Fruit fly (Drosophila melanogaster) whole organism, prepupa: ENCODE results near the gene CtBP.

Experiments used
- Blimp-1 ChIP-seq: fragments of 200-800 bp; sonication (Bioruptor generic); optimal IDR thresholded peaks from 3 replicates; lab custom pipeline; 2017; ENCODE audit warnings: missing biosample characterization, missing genetic modification characterization, mild to moderate bottlenecking, moderate library complexity, missing genetic modification reagents
- CG10631 ChIP-seq: fragments of 200-800 bp; sonication (Bioruptor generic); optimal IDR thresholded peaks from 2 replicates; lab custom pipeline; 2016; ENCODE audit warnings: missing biosample characterization, missing genetic modification characterization
- CG11762 ChIP-seq: fragments of 200-800 bp; sonication (Bioruptor generic); optimal IDR thresholded peaks from 3 replicates; lab custom pipeline; 2016; ENCODE audit warnings: missing biosample characterization, missing genetic modification characterization; ENCODE audit not compliant: insufficient read depth
- CG11902 ChIP-seq: fragments of 200-800 bp; sonication (Bioruptor generic); optimal IDR thresholded peaks from 3 replicates; lab custom pipeline; 2016; ENCODE audit warnings: missing biosample characterization, missing genetic modification characterization
- CG15336 ChIP-seq: fragments of 200-800 bp; sonication (Bioruptor generic); IDR thresholded peaks from 2 replicates; pipeline ENCODE4 v1.3.6; 2022; ENCODE audit warnings: missing biosample characterization, missing genetic modification characterization
- CG3032 ChIP-seq: fragments of 200-800 bp; optimal IDR thresholded peaks from 2 replicates; lab custom pipeline; 2019; ENCODE audit warnings: missing biosample characterization, mild to moderate bottlenecking, missing genetic modification characterization, moderate library complexity
- CG31627 ChIP-seq: fragments of 200-800 bp; sonication (Bioruptor generic); optimal IDR thresholded peaks from 3 replicates; lab custom pipeline; 2016; ENCODE audit warnings: missing biosample characterization, missing genetic modification characterization
- CG34406 ChIP-seq: fragments of 200-800 bp; sonication (Bioruptor generic); optimal IDR thresholded peaks from 3 replicates; lab custom pipeline; 2016; ENCODE audit warnings: missing biosample characterization, missing genetic modification characterization
- CG4318 ChIP-seq: fragments of 200-800 bp; sonication (Bioruptor generic); optimal IDR thresholded peaks from 3 replicates; lab custom pipeline; 2017; ENCODE audit warnings: missing biosample characterization, mild to moderate bottlenecking, missing genetic modification characterization
- CG6163 ChIP-seq: fragments of 200-800 bp; sonication (Bioruptor generic); IDR thresholded peaks from 3 replicates; pipeline ENCODE4 v1.3.6; 2022; ENCODE audit warnings: missing biosample characterization, missing genetic modification characterization
- CG6276 ChIP-seq: fragments of 200-800 bp; sonication (Bioruptor generic); optimal IDR thresholded peaks from 2 replicates; lab custom pipeline; 2017; ENCODE audit warnings: missing biosample characterization, mild to moderate bottlenecking, missing genetic modification characterization
- CG6808 ChIP-seq: fragments of 200-800 bp; sonication (Bioruptor generic); optimal IDR thresholded peaks from 3 replicates; lab custom pipeline; 2017; ENCODE audit warnings: missing biosample characterization, missing genetic modification characterization, mild to moderate bottlenecking, moderate library complexity, missing genetic modification reagents
- CG8119 ChIP-seq: fragments of 200-800 bp; sonication (Bioruptor generic); IDR thresholded peaks from 3 replicates; pipeline ENCODE4 v1.3.6; 2022; ENCODE audit warnings: missing biosample characterization, missing genetic modification characterization
- CG8319 ChIP-seq: fragments of 200-800 bp; sonication (Bioruptor generic); optimal IDR thresholded peaks from 3 replicates; lab custom pipeline; 2016; ENCODE audit warnings: missing biosample characterization, missing genetic modification characterization
- CG8632 ChIP-seq: fragments of 200-800 bp; sonication (Bioruptor generic); optimal IDR thresholded peaks from 3 replicates; lab custom pipeline; 2016; ENCODE audit warnings: missing biosample characterization, missing genetic modification characterization
- CG9139 ChIP-seq: fragments of 200-800 bp; sonication (Bioruptor generic); optimal IDR thresholded peaks from 3 replicates; lab custom pipeline; 2017; ENCODE audit warnings: missing biosample characterization, mild to moderate bottlenecking, missing genetic modification characterization
- Eip78C ChIP-seq: fragments of 200-800 bp; sonication (Bioruptor generic); peaks from one replicate; lab custom pipeline; 2016; ENCODE audit warnings: missing biosample characterization, missing genetic modification characterization
- Eip93F ChIP-seq: fragments of 200-800 bp; sonication (Bioruptor generic); optimal IDR thresholded peaks from 2 replicates; lab custom pipeline; 2016; ENCODE audit warnings: missing biosample characterization, mild to moderate bottlenecking, missing genetic modification characterization
- Gug ChIP-seq: fragments of 200-800 bp; sonication (Bioruptor generic); IDR thresholded peaks from 2 replicates; pipeline ENCODE4 v1.3.6; 2022; ENCODE audit warnings: missing biosample characterization, missing genetic modification characterization
- Hr38 ChIP-seq: sonication (Bioruptor generic); optimal IDR thresholded peaks from 2 replicates; lab custom pipeline; 2016; ENCODE audit warnings: missing biosample characterization, missing genetic modification characterization
- Hr4 ChIP-seq: fragments of 200-800 bp; sonication (Bioruptor generic); optimal IDR thresholded peaks from 3 replicates; lab custom pipeline; 2016; ENCODE audit warnings: missing biosample characterization, missing genetic modification characterization
- Lpt ChIP-seq: fragments of 200-800 bp; sonication (Bioruptor generic); optimal IDR thresholded peaks from 3 replicates; lab custom pipeline; 2016; ENCODE audit warnings: missing biosample characterization, missing genetic modification characterization
- OdsH ChIP-seq: fragments of 200-800 bp; sonication (Bioruptor generic); optimal IDR thresholded peaks from 3 replicates; lab custom pipeline; 2016; ENCODE audit warnings: missing biosample characterization, missing genetic modification characterization
- Sox102F ChIP-seq: fragments of 200-800 bp; sonication (Bioruptor generic); optimal IDR thresholded peaks from 2 replicates; lab custom pipeline; 2016; ENCODE audit warnings: missing biosample characterization, mild to moderate bottlenecking, missing genetic modification characterization
- Sox14 ChIP-seq: fragments of 200-800 bp; sonication (Bioruptor generic); optimal IDR thresholded peaks from 3 replicates; lab custom pipeline; 2016; ENCODE audit warnings: missing biosample characterization, missing genetic modification characterization
- Sox15 ChIP-seq: fragments of 200-800 bp; sonication (Bioruptor generic); optimal IDR thresholded peaks from 3 replicates; lab custom pipeline; 2016; ENCODE audit warnings: missing biosample characterization, missing genetic modification characterization
- acj6 ChIP-seq: fragments of 200-800 bp; sonication (Bioruptor generic); optimal IDR thresholded peaks from 3 replicates; lab custom pipeline; 2016; ENCODE audit warnings: missing biosample characterization, missing genetic modification characterization
- cyc ChIP-seq: fragments of 200-800 bp; sonication (Bioruptor generic); optimal IDR thresholded peaks from 3 replicates; lab custom pipeline; 2016; ENCODE audit warnings: missing biosample characterization, missing genetic modification characterization
- dac ChIP-seq: fragments of 200-800 bp; sonication (Bioruptor generic); optimal IDR thresholded peaks from 2 replicates; lab custom pipeline; 2017; ENCODE audit warnings: missing biosample characterization, mild to moderate bottlenecking, missing genetic modification characterization
- dsx ChIP-seq: fragments of 200-800 bp; optimal IDR thresholded peaks from 3 replicates; lab custom pipeline; 2019; ENCODE audit warnings: missing biosample characterization, mild to moderate bottlenecking, missing genetic modification characterization, moderate library complexity; ENCODE audit not compliant: poor library complexity, severe bottlenecking
- eg ChIP-seq: fragments of 200-800 bp; sonication (Bioruptor generic); IDR thresholded peaks from 3 replicates; pipeline ENCODE4 v1.3.6; 2022; ENCODE audit warnings: missing biosample characterization, missing genetic modification characterization
- esn ChIP-seq: fragments of 200-800 bp; sonication (Bioruptor generic); optimal IDR thresholded peaks from 2 replicates; lab custom pipeline; 2016; ENCODE audit warnings: missing biosample characterization, mild to moderate bottlenecking, missing genetic modification characterization, moderate library complexity
- fd85E ChIP-seq: fragments of 200-800 bp; sonication (Bioruptor generic); optimal IDR thresholded peaks from 3 replicates; lab custom pipeline; 2016; ENCODE audit warnings: missing biosample characterization, missing genetic modification characterization
- fkh ChIP-seq: fragments of 200-800 bp; sonication (Bioruptor generic); optimal IDR thresholded peaks from 3 replicates; lab custom pipeline; 2017; ENCODE audit warnings: missing biosample characterization, mild to moderate bottlenecking, missing genetic modification characterization, moderate library complexity
- lz ChIP-seq: fragments of 200-800 bp; sonication (Bioruptor generic); optimal IDR thresholded peaks from 3 replicates; lab custom pipeline; 2016; ENCODE audit warnings: missing biosample characterization, missing genetic modification characterization
- net ChIP-seq: fragments of 200-800 bp; sonication (Bioruptor generic); optimal IDR thresholded peaks from 3 replicates; lab custom pipeline; 2016; ENCODE audit warnings: missing biosample characterization, missing genetic modification characterization
- salr ChIP-seq, 2 experiments: fragments of 200-800 bp; sonication (Bioruptor generic); optimal IDR thresholded peaks; 3 replicates each; lab custom pipeline; 2016 to 2018; ENCODE audit warnings: missing biosample characterization in 2 of 2, missing genetic modification characterization in 2 of 2, mild to moderate bottlenecking in 1 of 2
- ss ChIP-seq, 2 experiments: fragments of 200-800 bp; sonication (Bioruptor generic); optimal IDR thresholded peaks; 2 replicates in 1 of 2; 3 replicates in 1 of 2; lab custom pipeline; 2017 to 2018; ENCODE audit warnings: mild to moderate bottlenecking in 2 of 2, missing biosample characterization in 2 of 2, missing genetic modification characterization in 2 of 2, moderate library complexity in 1 of 2
- svp ChIP-seq: fragments of 200-800 bp; sonication (Bioruptor generic); peaks from one replicate; lab custom pipeline; 2016; ENCODE audit warnings: missing biosample characterization, missing genetic modification characterization
- topi ChIP-seq: fragments of 200-800 bp; sonication (Bioruptor generic); optimal IDR thresholded peaks from 3 replicates; lab custom pipeline; 2016; ENCODE audit warnings: missing biosample characterization, missing genetic modification characterization
- vri ChIP-seq: fragments of 200-800 bp; sonication (Bioruptor generic); optimal IDR thresholded peaks from 3 replicates; lab custom pipeline; 2016; ENCODE audit warnings: missing biosample characterization, mild to moderate bottlenecking, missing genetic modification characterization

Gene CtBP

DNA sequence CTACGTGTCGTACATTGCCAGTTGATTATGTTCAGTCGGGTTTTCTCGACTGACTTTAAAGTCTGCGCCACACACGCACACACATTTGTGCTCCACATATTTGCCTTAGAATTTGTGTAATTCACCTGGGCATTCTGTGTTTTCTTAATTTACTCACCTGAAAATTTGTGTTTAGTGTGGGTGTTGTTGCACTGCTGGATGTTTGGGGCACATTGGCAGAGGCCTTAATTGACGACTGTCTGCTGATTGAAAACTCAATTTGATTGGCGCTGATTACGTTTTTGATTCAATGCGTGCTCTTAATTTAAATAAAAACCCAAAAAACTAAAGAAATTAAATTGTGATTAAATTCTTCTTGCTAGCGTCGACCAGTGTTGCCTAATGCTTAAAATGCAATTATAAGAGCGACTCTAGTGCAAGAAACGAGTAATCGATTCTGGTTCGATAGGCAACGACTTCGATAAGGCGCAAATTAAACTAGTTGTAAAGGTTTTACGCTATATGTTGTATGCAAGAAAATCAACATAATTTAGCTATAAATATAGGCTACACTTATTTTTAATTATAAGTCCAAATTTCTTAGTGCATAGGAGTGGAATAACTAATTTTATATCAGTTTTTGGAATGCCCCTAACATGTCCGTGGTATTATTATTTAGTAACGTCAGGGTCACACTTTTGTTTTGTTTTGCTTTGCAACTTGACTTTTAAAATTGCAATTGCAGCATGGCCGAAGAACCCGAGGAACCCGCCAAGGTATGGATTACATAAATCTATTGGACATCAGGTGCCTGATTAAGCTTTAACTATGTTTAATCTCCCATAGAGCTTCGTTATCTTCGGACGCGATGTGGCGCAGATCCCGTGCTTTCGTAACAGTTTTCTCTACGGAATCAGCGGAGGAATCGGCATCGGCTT, 19.1 kb downstream of the CtBP start, which contains the start of the genes CG46281 and CG46280:
Gene CG46281 (minus strand): TSS at position 51 of the 917 bp plus-strand sequence.
Gene CG46280 (minus strand): TSS at position 403 of the 917 bp plus-strand sequence.
- TF ChIP-seq CG4318 (GFP tag; lab: Kevin White, UChicago), result no peak
- TF ChIP-seq topi (GFP tag; lab: Kevin White, UChicago), result no peak
- TF ChIP-seq Hr38 (GFP tag; lab: Kevin White, UChicago), result no peak
- no peak for TF ChIP-seq net (GFP tag; lab: Kevin White, UChicago)
- TF ChIP-seq Hr4 (GFP tag; lab: Kevin White, UChicago), result no peak
- no peak for TF ChIP-seq CG6276
- peak; percentile 17 for TF ChIP-seq vri (GFP tag; lab: Kevin White, UChicago)
- TF ChIP-seq CG6163 (GFP tag; lab: Robert Waterston, UW), result no peak
- no peak for TF ChIP-seq acj6
- no peak for TF ChIP-seq CG8119 (GFP tag; lab: Robert Waterston, UW)
- TF ChIP-seq CG31627 (GFP tag; lab: Kevin White, UChicago), result no peak
- no peak for TF ChIP-seq Sox15 (GFP tag; lab: Kevin White, UChicago)
- TF ChIP-seq CG8319 (GFP tag; lab: Kevin White, UChicago), result no peak
- no peak for TF ChIP-seq dsx
- no peak for TF ChIP-seq Lpt
- peak; percentile 10 for TF ChIP-seq CG3032 (tag; lab: Kevin White, UChicago)
- TF ChIP-seq eg, result no peak
- no peak for TF ChIP-seq CG9139
- no peak for TF ChIP-seq CG15336 (GFP tag; lab: Robert Waterston, UW)
- no peak for TF ChIP-seq cyc (GFP tag; lab: Kevin White, UChicago)
- peak; percentile 57 for TF ChIP-seq esn (GFP tag; lab: Kevin White, UChicago)
- TF ChIP-seq CG11902, result no peak
- TF ChIP-seq CG10631, result no peak
- TF ChIP-seq CG11762 (GFP tag; lab: Kevin White, UChicago), result no peak
- TF ChIP-seq lz (GFP tag; lab: Kevin White, UChicago), result peak; percentile 43
- TF ChIP-seq OdsH (GFP tag; lab: Kevin White, UChicago), result no peak
- TF ChIP-seq ss (GFP tag; optimal IDR thresholded peaks at IDR 0.05; lab: Kevin White, UChicago), result no peak
- no peak for TF ChIP-seq Sox14 (GFP tag; lab: Kevin White, UChicago)
- TF ChIP-seq dac (GFP tag; lab: Kevin White, UChicago), result no peak

DNA sequence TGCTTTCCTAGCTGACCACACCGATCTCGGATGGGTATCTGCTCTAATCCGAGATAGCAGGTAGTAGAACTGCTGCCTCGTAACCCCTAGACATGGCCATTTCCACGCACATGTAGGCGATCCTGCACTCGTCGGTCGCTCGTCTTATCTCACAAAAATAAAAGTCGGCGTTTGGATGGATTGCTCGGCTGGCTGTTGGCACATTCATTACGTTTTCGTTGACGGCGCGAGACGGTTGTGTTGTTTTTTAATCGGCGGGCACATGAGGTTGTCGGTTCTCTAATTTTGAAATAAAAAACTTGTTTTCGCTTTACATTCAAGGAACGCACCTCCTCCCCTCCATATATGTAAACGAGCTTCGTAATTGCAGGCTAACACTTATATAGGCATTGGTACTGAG, 20.9 kb downstream of the CtBP start, which contains the start of gene ry:
Gene ry (plus strand): TSS at position 206 of the 400 bp plus-strand sequence.
- TF ChIP-seq CG8319 (GFP tag; lab: Kevin White, UChicago) (no peak), dac (GFP tag; lab: Kevin White, UChicago) (no peak), Eip78C (peak; percentile 22), vri (GFP tag; lab: Kevin White, UChicago) (peak; percentile 56)

DNA sequence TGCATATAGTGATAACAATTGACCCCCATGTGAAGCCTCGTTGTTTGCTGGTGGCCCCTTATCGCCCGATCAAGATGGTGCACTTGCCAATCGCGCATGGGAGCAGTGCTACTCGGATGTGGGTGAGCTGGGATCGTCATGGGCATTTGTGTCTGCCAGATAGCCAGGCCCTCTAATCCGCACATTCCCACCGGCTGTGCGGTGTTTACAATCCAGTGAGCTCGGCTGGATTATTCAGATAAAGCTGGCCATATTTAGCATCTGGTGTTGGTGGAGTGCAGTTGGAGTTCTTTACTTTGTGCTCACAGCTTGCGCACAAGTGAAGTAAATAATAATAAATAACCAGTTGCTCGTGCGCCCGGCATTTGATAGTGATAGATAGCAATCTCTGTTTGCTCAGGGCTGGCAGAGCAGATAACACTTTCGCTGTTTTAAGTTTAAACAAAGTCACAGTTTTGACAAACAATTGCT, 21.6 kb downstream of the CtBP start:
- TF ChIP-seq CG34406 (GFP tag; lab: Kevin White, UChicago) (no peak), fkh (peak; percentile 99), svp (peak; percentile 99), CG4318 (GFP tag; lab: Kevin White, UChicago) (no peak), CG31627 (GFP tag; lab: Kevin White, UChicago) (no peak), Lpt (peak; percentile 3)

dm6 chr3R:13033670-13034069, 22.2 kb downstream of the CtBP start:
- TF ChIP-seq Sox102F, result no peak
- no peak for TF ChIP-seq Sox14 (GFP tag; lab: Kevin White, UChicago)
- no peak for TF ChIP-seq CG9139
- no peak for TF ChIP-seq Blimp-1 (GFP tag; lab: Kevin White, UChicago)
- TF ChIP-seq CG6808 (GFP tag; lab: Kevin White, UChicago), result no peak
- TF ChIP-seq dsx, result no peak
- TF ChIP-seq acj6, result no peak
- no peak for TF ChIP-seq salr (GFP tag; optimal IDR thresholded peaks at IDR 0.05; lab: Kevin White, UChicago)
- TF ChIP-seq Eip78C, result no peak
- no peak for TF ChIP-seq fd85E (GFP tag; lab: Kevin White, UChicago)
- TF ChIP-seq CG8632, result no peak
- no peak for TF ChIP-seq CG6276
- TF ChIP-seq Eip93F (GFP tag; lab: Kevin White, UChicago), result no peak
- TF ChIP-seq CG3032 (tag; lab: Kevin White, UChicago), result no peak
- no peak for TF ChIP-seq Gug
